Fruit fly (Drosophila melanogaster) whole organism, embryonic: Measurements from ENCODE around the gene Sec5.

ENCODE experiments used
- Adf1 ChIP-seq: fragments of 200-800 bp; sonication (Bioruptor generic); IDR thresholded peaks from 2 replicates; pipeline ENCODE4 v1.3.6; 2022; ENCODE audit warnings: missing biosample characterization, missing genetic modification characterization
- B-H2 ChIP-seq: fragments of 200-800 bp; sonication (Bioruptor generic); optimal IDR thresholded peaks from 2 replicates; lab custom pipeline; 2018; ENCODE audit warnings: missing biosample characterization, mild to moderate bottlenecking, missing genetic modification characterization
- CG10462 ChIP-seq: fragments of 200-800 bp; sonication (Bioruptor generic); optimal IDR thresholded peaks from 2 replicates; lab custom pipeline; 2016; ENCODE audit warnings: missing biosample characterization, missing genetic modification characterization
- CG12391 ChIP-seq: fragments of 200-800 bp; sonication (Bioruptor generic); optimal IDR thresholded peaks from 3 replicates; lab custom pipeline; 2018; ENCODE audit warnings: missing biosample characterization, mild to moderate bottlenecking, missing genetic modification characterization, moderate library complexity
- CG12942 ChIP-seq: fragments of 200-800 bp; sonication (Bioruptor generic); optimal IDR thresholded peaks from 3 replicates; lab custom pipeline; 2016; ENCODE audit warnings: missing biosample characterization, missing genetic modification characterization
- CG13123 ChIP-seq: fragments of 200-800 bp; sonication (Bioruptor generic); optimal IDR thresholded peaks from 2 replicates; lab custom pipeline; 2016; ENCODE audit warnings: missing biosample characterization, missing genetic modification characterization
- CG14710 ChIP-seq: fragments of 200-800 bp; sonication (Bioruptor generic); optimal IDR thresholded peaks from 3 replicates; lab custom pipeline; 2019; ENCODE audit warnings: missing biosample characterization, mild to moderate bottlenecking, missing genetic modification characterization, moderate library complexity
- CG15479 ChIP-seq: fragments of 200-800 bp; sonication (Bioruptor generic); optimal IDR thresholded peaks from 3 replicates; lab custom pipeline; 2019; ENCODE audit warnings: missing biosample characterization, mild to moderate bottlenecking, missing genetic modification characterization, moderate library complexity
- CG1602 ChIP-seq: fragments of 200-800 bp; sonication (Bioruptor generic); optimal IDR thresholded peaks from 3 replicates; lab custom pipeline; 2016; ENCODE audit warnings: missing biosample characterization, missing genetic modification characterization
- CG17359 ChIP-seq: fragments of 200-800 bp; sonication (Bioruptor generic); optimal IDR thresholded peaks from 3 replicates; lab custom pipeline; 2018; ENCODE audit warnings: missing biosample characterization, mild to moderate bottlenecking, missing genetic modification characterization, moderate library complexity
- CG17912 ChIP-seq: fragments of 200-800 bp; sonication (Bioruptor generic); optimal IDR thresholded peaks from 2 replicates; lab custom pipeline; 2018; ENCODE audit warnings: missing biosample characterization, mild to moderate bottlenecking, missing genetic modification characterization
- CG18011 ChIP-seq: fragments of 200-800 bp; sonication (Bioruptor generic); optimal IDR thresholded peaks from 2 replicates; lab custom pipeline; 2017; ENCODE audit warnings: missing biosample characterization, missing genetic modification characterization, mild to moderate bottlenecking, moderate library complexity, missing genotype
- CG2120 ChIP-seq: fragments of 200-800 bp; sonication (Bioruptor generic); optimal IDR thresholded peaks from 3 replicates; lab custom pipeline; 2016; ENCODE audit warnings: missing biosample characterization, missing genetic modification characterization
- CG4360 ChIP-seq: fragments of 200-800 bp; sonication (Bioruptor generic); IDR thresholded peaks from 2 replicates; pipeline ENCODE4 v1.3.6; 2022; ENCODE audit warnings: missing biosample characterization, missing genetic modification characterization
- CG4707 ChIP-seq: fragments of 200-800 bp; sonication (Bioruptor generic); optimal IDR thresholded peaks from 2 replicates; lab custom pipeline; 2018; ENCODE audit warnings: missing biosample characterization, mild to moderate bottlenecking, missing genetic modification characterization, moderate library complexity
- CG6654 ChIP-seq: fragments of 200-800 bp; sonication (Bioruptor generic); optimal IDR thresholded peaks from 2 replicates; lab custom pipeline; 2017; ENCODE audit warnings: missing biosample characterization, mild to moderate bottlenecking, missing genetic modification characterization
- CG6689 ChIP-seq: fragments of 200-800 bp; sonication (Bioruptor generic); IDR thresholded peaks from 2 replicates; pipeline ENCODE4 v1.3.6; 2022; ENCODE audit warnings: missing biosample characterization, missing genetic modification characterization
- CG7745 ChIP-seq: fragments of 200-800 bp; sonication (Bioruptor generic); optimal IDR thresholded peaks from 2 replicates; lab custom pipeline; 2018; ENCODE audit warnings: missing biosample characterization, mild to moderate bottlenecking, missing genetic modification characterization, moderate library complexity
- CG8089 ChIP-seq: fragments of 200-800 bp; sonication (Bioruptor generic); optimal IDR thresholded peaks from 3 replicates; lab custom pipeline; 2016; ENCODE audit warnings: missing biosample characterization, missing genetic modification characterization
- CG8359 ChIP-seq: fragments of 200-800 bp; sonication (Bioruptor generic); optimal IDR thresholded peaks from 2 replicates; lab custom pipeline; 2017; ENCODE audit warnings: missing biosample characterization, mild to moderate bottlenecking, missing genetic modification characterization, borderline replicate concordance
- CTCF ChIP-seq: fragments of 200-800 bp; sonication (Bioruptor generic); optimal IDR thresholded peaks from 2 replicates; lab custom pipeline; 2017; ENCODE audit warnings: missing biosample characterization, mild to moderate bottlenecking, missing genetic modification characterization, moderate library complexity
- Camta ChIP-seq: fragments of 200-800 bp; sonication (Bioruptor generic); optimal IDR thresholded peaks from 2 replicates; lab custom pipeline; 2016; ENCODE audit warnings: missing biosample characterization, missing genetic modification characterization
- D19A ChIP-seq: fragments of 200-800 bp; optimal IDR thresholded peaks from 3 replicates; lab custom pipeline; 2019; ENCODE audit warnings: missing biosample characterization, mild to moderate bottlenecking, missing genetic modification characterization, moderate library complexity
- MESR4 ChIP-seq: fragments of 200-800 bp; sonication (Bioruptor generic); optimal IDR thresholded peaks from 2 replicates; lab custom pipeline; 2018; ENCODE audit warnings: missing biosample characterization, mild to moderate bottlenecking, missing genetic modification characterization, moderate library complexity
- MTF-1 ChIP-seq: fragments of 200-800 bp; sonication (Bioruptor generic); optimal IDR thresholded peaks from 2 replicates; lab custom pipeline; 2018; ENCODE audit warnings: missing biosample characterization, mild to moderate bottlenecking, missing genetic modification characterization, borderline replicate concordance
- Max ChIP-seq: fragments of 200-800 bp; sonication (Bioruptor generic); optimal IDR thresholded peaks from 2 replicates; lab custom pipeline; 2016; ENCODE audit warnings: missing biosample characterization, mild to moderate bottlenecking, missing genetic modification characterization
- Meics ChIP-seq: fragments of 200-800 bp; sonication (Bioruptor generic); optimal IDR thresholded peaks from 2 replicates; lab custom pipeline; 2017; ENCODE audit warnings: missing biosample characterization, mild to moderate bottlenecking, missing genetic modification characterization
- NFAT ChIP-seq: fragments of 200-800 bp; sonication (Bioruptor generic); IDR thresholded peaks from 2 replicates; pipeline ENCODE4 v1.3.6; 2022; ENCODE audit warnings: missing biosample characterization, missing genetic modification characterization
- Neu2 ChIP-seq: fragments of 200-800 bp; sonication (Bioruptor generic); optimal IDR thresholded peaks from 3 replicates; lab custom pipeline; 2016; ENCODE audit warnings: missing biosample characterization, missing genetic modification characterization, borderline replicate concordance
- Rx ChIP-seq: fragments of 200-800 bp; sonication (Bioruptor generic); IDR thresholded peaks from 2 replicates; pipeline ENCODE4 v1.3.6; 2022; ENCODE audit warnings: missing biosample characterization, missing genetic modification characterization
- Sox100B ChIP-seq: fragments of 200-800 bp; sonication (Bioruptor generic); optimal IDR thresholded peaks from 3 replicates; lab custom pipeline; 2018; ENCODE audit warnings: missing biosample characterization, mild to moderate bottlenecking, missing genetic modification characterization
- ac ChIP-seq: fragments of 200-800 bp; sonication (Bioruptor generic); optimal IDR thresholded peaks from 3 replicates; lab custom pipeline; 2017; ENCODE audit warnings: missing biosample characterization, mild to moderate bottlenecking, missing genetic modification characterization
- ash1 ChIP-seq: fragments of 200-800 bp; sonication (Bioruptor generic); optimal IDR thresholded peaks from 2 replicates; lab custom pipeline; 2018; ENCODE audit warnings: missing biosample characterization, mild to moderate bottlenecking, missing genetic modification characterization
- bigmax ChIP-seq: fragments of 200-800 bp; sonication (Bioruptor generic); optimal IDR thresholded peaks from 2 replicates; lab custom pipeline; 2018; ENCODE audit warnings: missing biosample characterization, mild to moderate bottlenecking, missing genetic modification characterization
- cwo ChIP-seq: fragments of 200-800 bp; sonication (Bioruptor generic); optimal IDR thresholded peaks from 3 replicates; lab custom pipeline; 2017; ENCODE audit warnings: missing biosample characterization, missing genetic modification characterization, mild to moderate bottlenecking, moderate library complexity, missing genetic modification reagents
- en ChIP-seq: fragments of 200-800 bp; sonication (Bioruptor generic); optimal IDR thresholded peaks from 2 replicates; lab custom pipeline; 2016; ENCODE audit warnings: missing biosample characterization, missing genetic modification characterization
- h ChIP-seq: fragments of >200 bp; optimal IDR thresholded peaks from 2 replicates; lab custom pipeline; 2017
- hth ChIP-seq: fragments of >200 bp; optimal IDR thresholded peaks from 2 replicates; lab custom pipeline; 2017; ENCODE audit warnings: inconsistent platforms
- inv ChIP-seq: fragments of 200-800 bp; sonication (Bioruptor generic); IDR thresholded peaks from 2 replicates; pipeline ENCODE4 v1.3.6; 2022; ENCODE audit warnings: missing biosample characterization, missing genetic modification characterization; ENCODE audit not compliant: partially characterized antibody
- lov ChIP-seq, 2 experiments: fragments of 200-800 bp in 1 of 2; fragments of >200 bp in 1 of 2; sonication (Bioruptor generic) in 1 of 2; IDR thresholded peaks in 1 of 2; optimal IDR thresholded peaks in 1 of 2; 2 replicates in 1 of 2; 3 replicates in 1 of 2; pipeline versions ENCODE4 v1.3.6 to Lab custom; 2017 to 2022; ENCODE audit warnings: missing biosample characterization in 1 of 2, missing genetic modification characterization in 1 of 2
- p53 ChIP-seq: fragments of 200-800 bp; sonication (Bioruptor generic); optimal IDR thresholded peaks from 2 replicates; lab custom pipeline; 2016; ENCODE audit warnings: missing biosample characterization, missing genetic modification characterization
- pzg ChIP-seq: fragments of 200-800 bp; sonication (Bioruptor generic); optimal IDR thresholded peaks from 3 replicates; lab custom pipeline; 2018; ENCODE audit warnings: missing biosample characterization, mild to moderate bottlenecking, missing genetic modification characterization, moderate library complexity
- row ChIP-seq: fragments of 200-800 bp; sonication (Bioruptor generic); IDR thresholded peaks from 3 replicates; pipeline ENCODE4 v1.3.6; 2022; ENCODE audit warnings: missing biosample characterization, missing genetic modification characterization
- sens ChIP-seq: fragments of 200-800 bp; sonication (Bioruptor generic); peaks from one replicate; lab custom pipeline; 2016; ENCODE audit warnings: missing biosample characterization, missing genetic modification characterization
- sens-2 ChIP-seq: fragments of 200-800 bp; sonication (Bioruptor generic); IDR thresholded peaks from 2 replicates; pipeline ENCODE4 v1.3.6; 2022; ENCODE audit warnings: missing biosample characterization, missing genetic modification characterization
- sr ChIP-seq: fragments of 200-800 bp; sonication (Bioruptor generic); IDR thresholded peaks from 3 replicates; pipeline ENCODE4 v1.3.6; 2022; ENCODE audit warnings: missing biosample characterization, missing genetic modification characterization
- tll ChIP-seq, 2 experiments: fragments of 200-800 bp in 1 of 2; fragments of >200 bp in 1 of 2; sonication (Bioruptor generic) in 1 of 2; optimal IDR thresholded peaks; 2 replicates each; lab custom pipeline; 2017 to 2019; ENCODE audit warnings: missing biosample characterization in 2 of 2, missing genetic modification characterization in 2 of 2, mild to moderate bottlenecking in 1 of 2, moderate library complexity in 1 of 2
- wor ChIP-seq: fragments of 200-800 bp; sonication (Bioruptor generic); IDR thresholded peaks from 2 replicates; pipeline ENCODE4 v1.3.6; 2022; ENCODE audit warnings: missing biosample characterization, missing genetic modification characterization
- zfh1 ChIP-seq: fragments of 200-800 bp; sonication (Bioruptor generic); IDR thresholded peaks from 3 replicates; pipeline ENCODE4 v1.3.6; 2022; ENCODE audit warnings: missing biosample characterization, missing genetic modification characterization

Gene Sec5

dm6 chr2L:3507209-3508164 lies 50.4 kb downstream of the Sec5 start, which contains the start of gene tim:
Gene tim (minus strand): TSS chr2L:3508119.
- peak; percentile 26 for TF ChIP-seq CG17359 (tag; lab: Kevin White, UChicago)
- no peak for TF ChIP-seq CG6654 (GFP tag; lab: Kevin White, UChicago)
- TF ChIP-seq CG12942 (GFP tag; lab: Kevin White, UChicago), result peak; percentile 44
- no peak for TF ChIP-seq CG4360 (GFP tag; lab: Robert Waterston, UW)
- TF ChIP-seq h, result no peak
- no peak for TF ChIP-seq tll (GFP tag; optimal IDR thresholded peaks at IDR 0.05; lab: Kevin White, UChicago)
- no peak for TF ChIP-seq CG15479 (GFP tag; lab: Kevin White, UChicago)
- no peak for TF ChIP-seq CTCF
- no peak for TF ChIP-seq CG2120
- peak; percentile 84 for TF ChIP-seq sens
- no peak for TF ChIP-seq MTF-1
- 0 out of 3 replicates have a peak, but pooled peaks have one; percentile 20 for TF ChIP-seq zfh1 (GFP tag; lab: Robert Waterston, UW)
- TF ChIP-seq CG17912, result no peak
- peak; percentile 91 for TF ChIP-seq sr
- peak; percentile 99 for TF ChIP-seq cwo
- peak; percentile 9 for TF ChIP-seq Max (GFP tag; lab: Kevin White, UChicago)
- TF ChIP-seq CG8089 (GFP tag; lab: Kevin White, UChicago), result no peak
- TF ChIP-seq Meics, result peak; percentile 44
- TF ChIP-seq bigmax (GFP tag; lab: Kevin White, UChicago), result no peak
- no peak for TF ChIP-seq B-H2 (GFP tag; lab: Kevin White, UChicago)
- TF ChIP-seq CG8359, result no peak
- TF ChIP-seq inv, result no peak
- TF ChIP-seq MESR4, result no peak
- no peak for TF ChIP-seq pzg (GFP tag; lab: Kevin White, UChicago)
- no peak for TF ChIP-seq CG1602 (GFP tag; lab: Kevin White, UChicago)
- TF ChIP-seq row (GFP tag; lab: Robert Waterston, UW), result peak; percentile 36; the same call in 2 of the 3 replicates
- TF ChIP-seq CG18011, result no peak
- 0 out of 2 replicates have a peak, but pooled peaks have one; percentile 16 for TF ChIP-seq NFAT (GFP tag; lab: Robert Waterston, UW)
- TF ChIP-seq ac (GFP tag; lab: Kevin White, UChicago), result no peak
- 0 out of 2 replicates have a peak, but pooled peaks have one; percentile 9 for TF ChIP-seq CG6689
- no peak for TF ChIP-seq lov (optimal IDR thresholded peaks at IDR 0.05; lab: Kevin White, UChicago)
- TF ChIP-seq lov (GFP tag; IDR thresholded peaks at IDR 0.05; lab: Robert Waterston, UW), result no peak
- TF ChIP-seq CG4707 (GFP tag; lab: Kevin White, UChicago), result no peak
- TF ChIP-seq CG13123 (GFP tag; lab: Kevin White, UChicago), result no peak
- TF ChIP-seq hth, result no peak
- 0 out of 2 replicates have a peak, but pooled peaks have one; percentile 14 for TF ChIP-seq wor
- no peak for TF ChIP-seq Neu2 (GFP tag; lab: Kevin White, UChicago)
- TF ChIP-seq sens-2 (GFP tag; lab: Robert Waterston, UW), result no peak
- TF ChIP-seq D19A (tag; lab: Kevin White, UChicago), result no peak
- no peak for TF ChIP-seq Sox100B (GFP tag; lab: Kevin White, UChicago)
- no peak for TF ChIP-seq CG7745 (tag; lab: Kevin White, UChicago)
- TF ChIP-seq Rx (GFP tag; lab: Robert Waterston, UW), result no peak
- no peak for TF ChIP-seq Camta (GFP tag; lab: Kevin White, UChicago)
- TF ChIP-seq ash1 (GFP tag; lab: Kevin White, UChicago), result no peak
- peak; percentile 66; the same call in 1 of the 2 replicates for TF ChIP-seq Adf1
- TF ChIP-seq p53 (GFP tag; lab: Kevin White, UChicago), result no peak
- no peak for TF ChIP-seq en
- peak; percentile 39 for TF ChIP-seq CG14710 (tag; lab: Kevin White, UChicago)
- no peak for TF ChIP-seq CG10462 (GFP tag; lab: Kevin White, UChicago)
- TF ChIP-seq CG12391, result peak; percentile 63
